Fruit fly (Drosophila melanogaster) whole organism, prepupa: Measurements from ENCODE around the gene CG46320.

Source experiments
- CG10631 ChIP-seq: fragments of 200-800 bp; sonication (Bioruptor generic); optimal IDR thresholded peaks from 2 replicates; lab custom pipeline; 2016; ENCODE audit warnings: missing biosample characterization, missing genetic modification characterization
- CG10669 ChIP-seq: fragments of 200-800 bp; sonication (Bioruptor generic); optimal IDR thresholded peaks from 3 replicates; lab custom pipeline; 2018; ENCODE audit warnings: missing biosample characterization, mild to moderate bottlenecking, missing genetic modification characterization, moderate library complexity
- CG11762 ChIP-seq: fragments of 200-800 bp; sonication (Bioruptor generic); optimal IDR thresholded peaks from 3 replicates; lab custom pipeline; 2016; ENCODE audit warnings: missing biosample characterization, missing genetic modification characterization; ENCODE audit not compliant: insufficient read depth
- CG16779 ChIP-seq: fragments of 200-800 bp; sonication (Bioruptor generic); optimal IDR thresholded peaks from 3 replicates; lab custom pipeline; 2017; ENCODE audit warnings: missing biosample characterization, mild to moderate bottlenecking, missing genetic modification characterization
- CG3919 ChIP-seq: fragments of 200-800 bp; sonication (Bioruptor generic); optimal IDR thresholded peaks from 3 replicates; lab custom pipeline; 2016; ENCODE audit warnings: missing biosample characterization, missing genetic modification characterization
- Eip78C ChIP-seq: fragments of 200-800 bp; sonication (Bioruptor generic); peaks from one replicate; lab custom pipeline; 2016; ENCODE audit warnings: missing biosample characterization, missing genetic modification characterization
- Ets21C ChIP-seq: fragments of 200-800 bp; sonication (Bioruptor generic); optimal IDR thresholded peaks from 3 replicates; lab custom pipeline; 2016; ENCODE audit warnings: missing biosample characterization, missing genetic modification characterization
- OdsH ChIP-seq: fragments of 200-800 bp; sonication (Bioruptor generic); optimal IDR thresholded peaks from 3 replicates; lab custom pipeline; 2016; ENCODE audit warnings: missing biosample characterization, missing genetic modification characterization
- achi ChIP-seq: fragments of 200-800 bp; sonication (Bioruptor generic); optimal IDR thresholded peaks from 3 replicates; lab custom pipeline; 2016; ENCODE audit warnings: missing biosample characterization, missing genetic modification characterization
- cyc ChIP-seq: fragments of 200-800 bp; sonication (Bioruptor generic); optimal IDR thresholded peaks from 3 replicates; lab custom pipeline; 2016; ENCODE audit warnings: missing biosample characterization, missing genetic modification characterization
- dac ChIP-seq: fragments of 200-800 bp; sonication (Bioruptor generic); optimal IDR thresholded peaks from 2 replicates; lab custom pipeline; 2017; ENCODE audit warnings: missing biosample characterization, mild to moderate bottlenecking, missing genetic modification characterization
- fkh ChIP-seq: fragments of 200-800 bp; sonication (Bioruptor generic); optimal IDR thresholded peaks from 3 replicates; lab custom pipeline; 2017; ENCODE audit warnings: missing biosample characterization, mild to moderate bottlenecking, missing genetic modification characterization, moderate library complexity
- net ChIP-seq: fragments of 200-800 bp; sonication (Bioruptor generic); optimal IDR thresholded peaks from 3 replicates; lab custom pipeline; 2016; ENCODE audit warnings: missing biosample characterization, missing genetic modification characterization
- pdm3 ChIP-seq: fragments of 200-800 bp; sonication (Bioruptor generic); optimal IDR thresholded peaks from 3 replicates; lab custom pipeline; 2016; ENCODE audit warnings: missing biosample characterization, missing genetic modification characterization

dm6 chr3L:5765844-5766200 lies 101.9 kb downstream of the CG46320 start, which contains the start of gene Txl:
- no peak for TF ChIP-seq achi (GFP tag; lab: Kevin White, UChicago)
- no peak for TF ChIP-seq dac (GFP tag; lab: Kevin White, UChicago)
- no peak for TF ChIP-seq CG3919
- TF ChIP-seq CG11762 (GFP tag; lab: Kevin White, UChicago) = no peak
- no peak for TF ChIP-seq CG16779
- no peak for TF ChIP-seq Ets21C
- no peak for TF ChIP-seq net
- no peak for TF ChIP-seq cyc (GFP tag; lab: Kevin White, UChicago)
- no peak for TF ChIP-seq pdm3 (GFP tag; lab: Kevin White, UChicago)
- TF ChIP-seq CG10631 (GFP tag; lab: Kevin White, UChicago) = no peak
- no peak for TF ChIP-seq fkh (GFP tag; lab: Kevin White, UChicago)
- TF ChIP-seq OdsH (GFP tag; lab: Kevin White, UChicago) = no peak
- no peak for TF ChIP-seq CG10669 (GFP tag; lab: Kevin White, UChicago)
- TF ChIP-seq Eip78C (GFP tag; lab: Kevin White, UChicago) = no peak
